Worm (Caenorhabditis elegans): ENCODE results near the gene C44C1.1.

DNA sequence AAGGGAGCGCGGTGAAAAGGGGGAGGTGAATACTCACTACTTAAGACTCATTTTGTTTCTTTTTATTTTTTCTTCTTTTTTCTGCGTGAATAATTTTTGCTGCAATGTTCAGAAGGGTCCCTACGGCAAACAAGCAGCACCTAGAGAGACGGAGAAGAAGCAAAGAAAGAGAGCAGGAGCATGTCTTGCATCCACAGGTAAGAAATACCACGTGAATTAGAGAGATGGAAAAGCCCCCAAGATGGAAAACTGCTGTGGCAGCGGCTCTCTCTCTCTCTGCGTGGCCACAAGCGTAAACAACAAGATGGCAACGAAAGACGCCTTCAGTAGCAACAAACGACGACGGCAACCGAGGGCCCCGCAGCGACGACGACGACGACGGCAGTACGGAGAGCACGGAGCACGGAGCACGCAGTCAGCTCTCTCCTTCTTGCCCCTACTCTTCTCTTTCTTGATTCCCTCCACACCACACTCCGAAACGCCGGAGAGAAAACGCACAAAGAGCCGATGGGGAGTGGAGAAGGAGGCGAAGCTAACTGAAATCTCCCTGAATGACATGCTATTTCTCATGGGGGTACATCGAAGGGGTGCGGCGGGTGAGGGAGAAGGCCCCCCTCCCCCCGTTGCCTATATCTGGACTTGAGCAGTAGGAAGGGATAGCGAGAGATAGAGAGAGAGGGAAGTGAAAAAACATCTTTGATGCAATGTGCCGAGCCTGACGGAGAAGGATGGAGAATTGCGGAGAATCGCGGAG lies 12.3 kb downstream of the C44C1.1 start:
- no peak for TF ChIP-seq tag-97 (GFP tag; IDR thresholded peaks at IDR 0.05)
- TF ChIP-seq ama-1 (optimal IDR thresholded peaks at IDR 0.05), result no peak
- TF ChIP-seq ceh-44 (GFP tag; IDR thresholded peaks at IDR 0.05), result no peak
- peak; percentile 47 for TF ChIP-seq nhr-11 (tag; optimal IDR thresholded peaks at IDR 0.05)
- no peak for TF ChIP-seq fos-1 (tag; optimal IDR thresholded peaks at IDR 0.05)
- TF ChIP-seq dve-1 (tag; optimal IDR thresholded peaks at IDR 0.05; ENCODE audit: insufficient read depth), result no peak

All from whole organism, L4 larva.